Fruit fly (Drosophila melanogaster): Measurements from ENCODE around the gene VhaSFD.

dm6 chr2L:16730939-16731338, 3.3 kb upstream of the VhaSFD start, which contains the start of gene CG17996:
- TF ChIP-seq psq (optimal IDR thresholded peaks at IDR 0.05), result no peak
- no peak for TF ChIP-seq ttk (optimal IDR thresholded peaks at IDR 0.05)
- TF ChIP-seq h (optimal IDR thresholded peaks at IDR 0.05), result no peak
- no peak for TF ChIP-seq insv (optimal IDR thresholded peaks at IDR 0.05)
- no peak for TF ChIP-seq Sin3A (optimal IDR thresholded peaks at IDR 0.05)
- TF ChIP-seq Myc (optimal IDR thresholded peaks at IDR 0.05), result no peak

Data from Kc167 (cell line).